Worm (Caenorhabditis elegans) whole organism, L1 larva: ENCODE measurements around the gene T03F6.4.

Source experiments
- F16B12.6 ChIP-seq: fragments of 150-350 bp; optimal IDR thresholded peaks from 2 replicates; lab custom pipeline; 2014; ENCODE audit warnings: missing biosample characterization, missing genetic modification characterization
- Y116A8C.19 ChIP-seq: sonication (generic microtip); optimal IDR thresholded peaks from 2 replicates; lab custom pipeline; 2016; ENCODE audit warnings: missing compliant biosample characterization, missing genetic modification characterization, borderline replicate concordance
- aly-2 ChIP-seq: fragments of 150-350 bp; optimal IDR thresholded peaks from 2 replicates; lab custom pipeline; 2014; ENCODE audit warnings: missing biosample characterization, missing genetic modification characterization
- ama-1 ChIP-seq: fragments of 150-350 bp; optimal IDR thresholded peaks from 2 replicates; lab custom pipeline; 2014
- blmp-1 ChIP-seq: fragments of 150-350 bp; optimal IDR thresholded peaks from 2 replicates; lab custom pipeline; 2014; ENCODE audit warnings: missing biosample characterization, missing genetic modification characterization
- ceh-8 ChIP-seq: fragments of 200-800 bp; sonication (Bioruptor generic); optimal IDR thresholded peaks from 2 replicates; lab custom pipeline; 2018; ENCODE audit warnings: mild to moderate bottlenecking, missing genetic modification characterization, moderate library complexity, missing compliant biosample characterization
- ceh-90 ChIP-seq: sonication (generic microtip); optimal IDR thresholded peaks from 2 replicates; lab custom pipeline; 2016; ENCODE audit warnings: missing genetic modification characterization, missing compliant biosample characterization
- dsc-1 ChIP-seq: sonication (generic microtip); optimal IDR thresholded peaks from 2 replicates; lab custom pipeline; 2016; ENCODE audit warnings: mild to moderate bottlenecking, missing genetic modification characterization, missing compliant biosample characterization
- efl-1 ChIP-seq, 4 experiments: fragments of 150-350 bp; optimal IDR thresholded peaks in 3 of 4; peaks in 1 of 4; 1 replicate in 1 of 4; 2 replicates in 3 of 4; lab custom pipeline; 2014; ENCODE audit warnings: missing biosample characterization in 2 of 4, missing genetic modification characterization in 2 of 4, missing genetic modification reagents in 2 of 4
- elt-2 ChIP-seq: sonication (generic microtip); optimal IDR thresholded peaks from 2 replicates; lab custom pipeline; 2016; ENCODE audit warnings: missing genetic modification characterization, mild to moderate bottlenecking, inconsistent platforms, missing compliant biosample characterization, missing genetic modification reagents
- elt-3 ChIP-seq, 6 experiments: fragments of 150-350 bp in 1 of 6; sonication (generic microtip); optimal IDR thresholded peaks; 2 replicates each; lab custom pipeline; 2017 to 2018; ENCODE audit warnings: missing biosample characterization in 6 of 6, missing genetic modification characterization in 6 of 6, inconsistent platforms in 1 of 6
- fkh-10 ChIP-seq: sonication (generic microtip); optimal IDR thresholded peaks from 2 replicates; lab custom pipeline; 2017; ENCODE audit warnings: missing biosample characterization, missing genetic modification reagents, missing genetic modification characterization
- grh-1 ChIP-seq: fragments of 200-800 bp; sonication (Bioruptor generic); IDR thresholded peaks from 2 replicates; pipeline ENCODE4 v1.3.6; 2022; ENCODE audit warnings: missing genetic modification reagents, missing genetic modification characterization, missing compliant biosample characterization
- irx-1 ChIP-seq: sonication (generic microtip); optimal IDR thresholded peaks from 2 replicates; lab custom pipeline; 2016; ENCODE audit warnings: missing genetic modification characterization, missing compliant biosample characterization
- isw-1 ChIP-seq: fragments of 200-800 bp; sonication (Bioruptor generic); IDR thresholded peaks from 2 replicates; pipeline ENCODE4 v1.3.6; 2022; ENCODE audit warnings: missing genetic modification characterization, missing compliant biosample characterization
- jun-1 ChIP-seq: fragments of 150-350 bp; optimal IDR thresholded peaks from 2 replicates; lab custom pipeline; 2014; ENCODE audit warnings: missing biosample characterization, missing genetic modification reagents, missing genetic modification characterization
- lin-14 ChIP-seq: fragments of 200-800 bp; sonication (Bioruptor generic); optimal IDR thresholded peaks from 2 replicates; lab custom pipeline; 2018; ENCODE audit warnings: mild to moderate bottlenecking, missing genetic modification characterization, moderate library complexity, missing compliant biosample characterization
- lin-35 ChIP-seq, 2 experiments: fragments of 150-350 bp; optimal IDR thresholded peaks; 2 replicates each; lab custom pipeline; 2014; ENCODE audit warnings: missing biosample characterization in 2 of 2, missing genetic modification characterization in 2 of 2, missing genetic modification reagents in 2 of 2
- lsy-2 ChIP-seq, 2 experiments: fragments of 150-350 bp; optimal IDR thresholded peaks; 2 replicates each; lab custom pipeline; 2014; ENCODE audit warnings: missing biosample characterization in 2 of 2, missing genetic modification characterization in 2 of 2
- nhr-19 ChIP-seq: fragments of 200-800 bp; sonication (Bioruptor generic); conservative IDR thresholded peaks from 2 replicates; pipeline ENCODE4 v1.3.6; 2022; ENCODE audit warnings: missing genetic modification characterization, missing compliant biosample characterization
- nhr-20 ChIP-seq: sonication (generic microtip); optimal IDR thresholded peaks from 2 replicates; lab custom pipeline; 2016; ENCODE audit warnings: mild to moderate bottlenecking, missing genetic modification characterization, missing compliant biosample characterization
- nhr-71 ChIP-seq: sonication (generic microtip); optimal IDR thresholded peaks from 2 replicates; lab custom pipeline; 2016; ENCODE audit warnings: mild to moderate bottlenecking, missing genetic modification characterization, moderate library complexity, missing compliant biosample characterization
- nhr-76 ChIP-seq: sonication (generic microtip); optimal IDR thresholded peaks from 2 replicates; lab custom pipeline; 2017; ENCODE audit warnings: missing biosample characterization, missing genetic modification characterization
- nhr-85 ChIP-seq: sonication (generic microtip); peaks from one replicate; lab custom pipeline; 2016; ENCODE audit warnings: missing genetic modification characterization, inconsistent platforms, missing compliant biosample characterization
- nhr-90 ChIP-seq: sonication (generic microtip); optimal IDR thresholded peaks from 2 replicates; lab custom pipeline; 2016; ENCODE audit warnings: mild to moderate bottlenecking, missing genetic modification characterization, missing compliant biosample characterization; ENCODE audit not compliant: poor library complexity
- pqm-1 ChIP-seq: sonication (generic microtip); optimal IDR thresholded peaks from 3 replicates; lab custom pipeline; 2017; ENCODE audit warnings: missing biosample characterization, missing genetic modification characterization
- rnt-1 ChIP-seq: sonication (generic microtip); optimal IDR thresholded peaks from 2 replicates; lab custom pipeline; 2016; ENCODE audit warnings: mild to moderate bottlenecking, missing genetic modification characterization, moderate library complexity, missing compliant biosample characterization
- skn-1 ChIP-seq: fragments of 150-350 bp; optimal IDR thresholded peaks from 2 replicates; lab custom pipeline; 2014; ENCODE audit warnings: missing biosample characterization, missing genetic modification characterization
- snu-23 ChIP-seq: sonication (generic microtip); optimal IDR thresholded peaks from 2 replicates; lab custom pipeline; 2016; ENCODE audit warnings: missing genetic modification characterization, missing compliant biosample characterization
- tlp-1 ChIP-seq: fragments of 150-350 bp; optimal IDR thresholded peaks from 2 replicates; lab custom pipeline; 2014; ENCODE audit warnings: missing biosample characterization, missing genetic modification characterization
- zag-1 ChIP-seq: fragments of 150-350 bp; optimal IDR thresholded peaks from 2 replicates; lab custom pipeline; 2014; ENCODE audit warnings: missing biosample characterization, missing genetic modification characterization
- ztf-11 ChIP-seq, 2 experiments: sonication (generic microtip); optimal IDR thresholded peaks; 2 replicates each; lab custom pipeline; 2016 to 2017; ENCODE audit warnings: missing genetic modification characterization in 2 of 2, missing biosample characterization in 1 of 2, missing compliant biosample characterization in 1 of 2

T03F6.4 gene

ce11 chrIII:13341275-13341626 lies 44.7 kb upstream of the T03F6.4 start, which contains the start of gene nud-1:
Gene nud-1 (plus strand): TSS chrIII:13341527.
- TF ChIP-seq irx-1 (tag; lab: Kevin White, UChicago) = no peak
- no peak for TF ChIP-seq tlp-1 (tag; lab: Kevin White, UChicago)
- TF ChIP-seq fkh-10 (GFP tag; lab: Kevin White, UChicago) = no peak
- TF ChIP-seq nhr-19 (GFP tag; lab: Robert Waterston, UW) = no peak
- no peak for TF ChIP-seq ztf-11 (tag; optimal IDR thresholded peaks at IDR 0.05; lab: Kevin White, UChicago)
- TF ChIP-seq dsc-1 (tag; lab: Kevin White, UChicago) = no peak
- TF ChIP-seq aly-2 (tag; lab: Kevin White, UChicago) = no peak

ce11 chrIII:13342079-13342734 lies 43.7 kb upstream of the T03F6.4 start, which contains the start of gene dro-1:
Gene dro-1 (plus strand): TSS chrIII:13342684.
- TF ChIP-seq ama-1 (lab: Kevin White, UChicago) = no peak
- TF ChIP-seq lin-35 (GFP tag; optimal IDR thresholded peaks at IDR 0.05; lab: Kevin White, UChicago) = no peak

DNA sequence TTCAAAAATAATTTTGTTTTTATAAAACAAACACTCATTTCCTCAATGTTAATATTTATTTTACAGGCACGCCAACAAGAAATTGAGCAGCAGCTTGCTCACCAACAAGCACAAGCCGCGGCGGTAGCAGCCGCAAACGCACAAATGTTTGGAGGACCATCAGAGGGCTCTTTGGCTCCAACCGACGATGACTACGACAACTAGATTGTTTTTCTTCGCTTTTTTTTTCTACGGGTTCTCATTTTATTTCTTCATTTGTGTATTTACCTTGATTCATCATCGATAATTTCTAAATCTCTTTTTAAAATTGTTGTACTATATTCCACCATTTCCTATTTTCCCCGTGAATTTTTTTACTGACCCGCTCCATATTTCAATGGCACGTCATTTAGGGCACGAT lies 42.8 kb upstream of the T03F6.4 start, which contains the start of gene ife-1:
Gene ife-1, plus strand, starts transcription at position 301 of the 400 bp plus-strand sequence.
- TF ChIP-seq ama-1 (lab: Kevin White, UChicago) = no peak

ce11 chrIII:13343562-13344139 lies 42.3 kb upstream of the T03F6.4 start:
- TF ChIP-seq ceh-8 (no peak), efl-1 (optimal IDR thresholded peaks at IDR 0.05; lab: Kevin White, UChicago) (no peak), efl-1 (GFP tag; optimal IDR thresholded peaks at IDR 0.05 in 1 of 2; lab: Kevin White, UChicago) (peak in 1 of 2 experiments; percentile 58)

- TF ChIP-seq elt-3 (tag; optimal IDR thresholded peaks at IDR 0.05; lab: Kevin White, UChicago) (peak in 1 of 6 experiments; percentile 17), lin-35 (GFP tag; optimal IDR thresholded peaks at IDR 0.05; lab: Kevin White, UChicago) (peak in 1 of 2 experiments; percentile 33), nhr-76 (tag; lab: Kevin White, UChicago) (no peak), ceh-8 (no peak), lsy-2 (tag; optimal IDR thresholded peaks at IDR 0.05; lab: Kevin White, UChicago) (peak in 1 of 2 experiments; percentile 14), skn-1 (tag; lab: Kevin White, UChicago) (peak; percentile 81), grh-1 (GFP tag; lab: Robert Waterston, UW) (no peak), nhr-85 (tag; lab: Kevin White, UChicago) (peak; percentile 51), rnt-1 (tag; lab: Kevin White, UChicago) (no peak), jun-1 (tag; lab: Kevin White, UChicago) (no peak), Y116A8C.19 (tag; lab: Kevin White, UChicago) (no peak), lin-14 (GFP tag; lab: Kevin White, UChicago) (peak; percentile 44), nhr-71 (tag; lab: Kevin White, UChicago) (peak; percentile 42), pqm-1 (tag; lab: Kevin White, UChicago) (no peak), blmp-1 (peak; percentile 52), nhr-20 (tag; lab: Kevin White, UChicago) (peak; percentile 46), nhr-90 (peak; percentile 26), snu-23 (GFP tag; lab: Kevin White, UChicago) (peak; percentile 54)
Measured at ce11 chrIII:13344538-13345136, 41.3 kb upstream of the T03F6.4 start, which contains the start of gene acaa-2. Gene acaa-2 (plus strand): TSS chrIII:13344937.

ce11 chrIII:13346785-13347184 lies 39.2 kb upstream of the T03F6.4 start, which contains the start of gene mtm-6:
Gene mtm-6 (plus strand): TSS chrIII:13347085.
- TF ChIP-seq elt-2 (tag; lab: Kevin White, UChicago) = no peak
- no peak for TF ChIP-seq isw-1
- TF ChIP-seq ceh-90 (tag; lab: Kevin White, UChicago) = no peak
- peak in 1 of 2 experiments; percentile 23 for TF ChIP-seq lsy-2 (tag; optimal IDR thresholded peaks at IDR 0.05; lab: Kevin White, UChicago)
- TF ChIP-seq F16B12.6 (tag; lab: Kevin White, UChicago) = peak; percentile 70
- TF ChIP-seq zag-1 = no peak
- no peak for TF ChIP-seq nhr-19 (GFP tag; lab: Robert Waterston, UW)
- TF ChIP-seq Y116A8C.19 (tag; lab: Kevin White, UChicago) = no peak
